Worm (Caenorhabditis elegans): ENCODE data around the gene kin-19.

Gene kin-19

ce11 chrIII:4086536-4086935 lies at the start of gene kin-19:
Gene kin-19, minus strand, starts transcription at chrIII:4086636.
- no peak for TF ChIP-seq unc-62 (GFP tag; optimal IDR thresholded peaks at IDR 0.05)

ce11 chrIII:4134059-4134458 lies 47.6 kb upstream of the kin-19 start:
- TF ChIP-seq unc-62 (GFP tag; optimal IDR thresholded peaks at IDR 0.05), result no peak

ce11 chrIII:4131814-4132555 lies 45.5 kb upstream of the kin-19 start:
- no peak for TF ChIP-seq unc-62 (GFP tag; optimal IDR thresholded peaks at IDR 0.05)

- no peak for TF ChIP-seq unc-62 (GFP tag; optimal IDR thresholded peaks at IDR 0.05)
These were observed 37.5 kb upstream of the kin-19 start for ce11 chrIII:4123900-4124299.

ce11 chrIII:4123277-4123676 lies 36.8 kb upstream of the kin-19 start:
- no peak for TF ChIP-seq unc-62 (GFP tag; optimal IDR thresholded peaks at IDR 0.05)

- no peak for TF ChIP-seq unc-62 (GFP tag; optimal IDR thresholded peaks at IDR 0.05)
These were observed 34.0 kb upstream of the kin-19 start for ce11 chrIII:4120386-4120785.

ce11 chrIII:4119736-4120135 lies 33.3 kb upstream of the kin-19 start:
- TF ChIP-seq unc-62 (GFP tag; optimal IDR thresholded peaks at IDR 0.05), result no peak

ce11 chrIII:4115085-4115484 lies 28.6 kb upstream of the kin-19 start, which contains the start of gene unc-103:
Gene unc-103, plus strand, starts transcription at chrIII:4115385.
- TF ChIP-seq unc-62 (GFP tag; optimal IDR thresholded peaks at IDR 0.05), result no peak

- no peak for TF ChIP-seq unc-62 (GFP tag; optimal IDR thresholded peaks at IDR 0.05)
These were observed 27.2 kb upstream of the kin-19 start for ce11 chrIII:4113594-4113993.

- no peak for TF ChIP-seq unc-62 (GFP tag; optimal IDR thresholded peaks at IDR 0.05)
These were observed 21.6 kb upstream of the kin-19 start for ce11 chrIII:4107929-4108520.

ce11 chrIII:4107227-4107626 lies 20.8 kb upstream of the kin-19 start:
- no peak for TF ChIP-seq unc-62 (GFP tag; optimal IDR thresholded peaks at IDR 0.05)

ce11 chrIII:4106611-4107010 lies 20.2 kb upstream of the kin-19 start:
- TF ChIP-seq unc-62 (GFP tag; optimal IDR thresholded peaks at IDR 0.05), result no peak

- TF ChIP-seq unc-62 (GFP tag; optimal IDR thresholded peaks at IDR 0.05), result no peak
These were observed 16.7 kb upstream of the kin-19 start for ce11 chrIII:4103171-4103570.

- no peak for TF ChIP-seq unc-62 (GFP tag; optimal IDR thresholded peaks at IDR 0.05)
These were observed 15.6 kb upstream of the kin-19 start for ce11 chrIII:4102039-4102438.

ce11 chrIII:4101016-4101415 lies 14.6 kb upstream of the kin-19 start:
- no peak for TF ChIP-seq unc-62 (GFP tag; optimal IDR thresholded peaks at IDR 0.05)

- TF ChIP-seq unc-62 (GFP tag; optimal IDR thresholded peaks at IDR 0.05), result no peak
These were observed 13.6 kb upstream of the kin-19 start for ce11 chrIII:4099884-4100596.

ce11 chrIII:4098751-4099150 lies 12.3 kb upstream of the kin-19 start:
- no peak for TF ChIP-seq unc-62 (GFP tag; optimal IDR thresholded peaks at IDR 0.05)

All from whole organism, dauer.